Worm (Caenorhabditis elegans): ENCODE results near the gene scav-3.

ce11 chrIII:12458970-12459369, 2.3 kb upstream of the scav-3 start:
- TF ChIP-seq ama-1 (optimal IDR thresholded peaks at IDR 0.05) (no peak), ama-1 (GFP tag; optimal IDR thresholded peaks at IDR 0.05) (no peak), nhr-27 (tag; optimal IDR thresholded peaks at IDR 0.05) (no peak), F49E8.2 (tag; optimal IDR thresholded peaks at IDR 0.05; ENCODE audit: insufficient read depth) (no peak), cebp-2 (GFP tag; IDR thresholded peaks at IDR 0.05) (no peak), lag-1 (GFP tag; IDR thresholded peaks at IDR 0.05) (no peak), tbx-9 (tag; optimal IDR thresholded peaks at IDR 0.05; ENCODE audit: borderline replicate concordance) (no peak), nhr-90 (tag; optimal IDR thresholded peaks at IDR 0.05) (no peak), B0261.1 (tag; optimal IDR thresholded peaks at IDR 0.05) (no peak)
